Fruit fly (Drosophila melanogaster): ENCODE measurements around the gene CG32264.

Gene CG32264

dm6 chr3L:3771406-3771935 is 34.8 kb downstream of the CG32264 start (continued):
- peak; percentile 66 for TF ChIP-seq CG17829 (tag; optimal IDR thresholded peaks at IDR 0.05)
- TF ChIP-seq CG15011 (GFP tag; optimal IDR thresholded peaks at IDR 0.05) = peak; percentile 54
- no peak for TF ChIP-seq btn (GFP tag; optimal IDR thresholded peaks at IDR 0.05)
- peak; percentile 15 for TF ChIP-seq zfh2 (GFP tag; optimal IDR thresholded peaks at IDR 0.05)
- TF ChIP-seq CG6813 (GFP tag; optimal IDR thresholded peaks at IDR 0.05) = peak; percentile 68
- TF ChIP-seq CG31441 (GFP tag; IDR thresholded peaks at IDR 0.05) = peak; percentile 65
- TF ChIP-seq D19A (tag; optimal IDR thresholded peaks at IDR 0.05) = peak; percentile 52
- no peak; the same call in 1 of the 2 replicates for TF ChIP-seq CG9215 (GFP tag; IDR thresholded peaks at IDR 0.05)
- TF ChIP-seq dan (GFP tag; IDR thresholded peaks at IDR 0.05) = no peak
- TF ChIP-seq cato (GFP tag; optimal IDR thresholded peaks at IDR 0.05; ENCODE audit: borderline replicate concordance) = no peak
- peak; percentile 53 for TF ChIP-seq Sox100B (GFP tag; optimal IDR thresholded peaks at IDR 0.05)
- TF ChIP-seq CG12219 (GFP tag; optimal IDR thresholded peaks at IDR 0.05) = peak; percentile 50
- TF ChIP-seq pan (optimal IDR thresholded peaks at IDR 0.05) = no peak
- peak in 1 of 2 experiments; percentile 90 for TF ChIP-seq pan (GFP tag; optimal IDR thresholded peaks at IDR 0.05 in 1 of 2, IDR thresholded peaks at IDR 0.05 in 1 of 2)
- peak; percentile 82 for TF ChIP-seq CG18599 (GFP tag; optimal IDR thresholded peaks at IDR 0.05)
- TF ChIP-seq CG10321 (GFP tag; IDR thresholded peaks at IDR 0.05) = 0 out of 2 replicates have a peak, but pooled peaks have one; percentile 39
- TF ChIP-seq CG4424 (GFP tag; optimal IDR thresholded peaks at IDR 0.05) = peak; percentile 42
- no peak for TF ChIP-seq kni (GFP tag; optimal IDR thresholded peaks at IDR 0.05)
- TF ChIP-seq slbo (GFP tag; IDR thresholded peaks at IDR 0.05) = peak; percentile 94
- peak; percentile 18 for TF ChIP-seq CG10654 (GFP tag; optimal IDR thresholded peaks at IDR 0.05)
- no peak for TF ChIP-seq CG2199 (GFP tag; IDR thresholded peaks at IDR 0.05)
- peak; percentile 25 for TF ChIP-seq CG10979 (tag; optimal IDR thresholded peaks at IDR 0.05)
- TF ChIP-seq CG17328 (GFP tag; IDR thresholded peaks at IDR 0.05) = peak; percentile 43; the same call in 1 of the 2 replicates
- peak; percentile 48; the same call in 1 of the 2 replicates for TF ChIP-seq CG4360 (GFP tag; IDR thresholded peaks at IDR 0.05)
- peak; percentile 36 for TF ChIP-seq D19B (GFP tag; optimal IDR thresholded peaks at IDR 0.05)
- no peak for TF ChIP-seq mld (GFP tag; IDR thresholded peaks at IDR 0.05; ENCODE audit: partially characterized antibody)
- TF ChIP-seq Ravus (GFP tag; IDR thresholded peaks at IDR 0.05) = peak; percentile 64
- TF ChIP-seq Dll (GFP tag; IDR thresholded peaks at IDR 0.05; ENCODE audit: partially characterized antibody) = no peak
- TF ChIP-seq sisA (GFP tag; IDR thresholded peaks at IDR 0.05) = peak; percentile 76
- TF ChIP-seq Atf6 (GFP tag; IDR thresholded peaks at IDR 0.05) = peak; percentile 91
- no peak for TF ChIP-seq emc (GFP tag; optimal IDR thresholded peaks at IDR 0.05)
- peak; percentile 5 for TF ChIP-seq CG1602 (GFP tag; optimal IDR thresholded peaks at IDR 0.05)
- no peak for TF ChIP-seq aop (GFP tag; IDR thresholded peaks at IDR 0.05)
- TF ChIP-seq CG6683 (GFP tag; optimal IDR thresholded peaks at IDR 0.05) = peak; percentile 30
- TF ChIP-seq Chrac-16 (GFP tag; optimal IDR thresholded peaks at IDR 0.05) = peak; percentile 57
- TF ChIP-seq NC2β (GFP tag; optimal IDR thresholded peaks at IDR 0.05) = no peak
- no peak for TF ChIP-seq sc (optimal IDR thresholded peaks at IDR 0.05)
- TF ChIP-seq sc (GFP tag; optimal IDR thresholded peaks at IDR 0.05) = no peak
- no peak for TF ChIP-seq CG7786 (GFP tag; optimal IDR thresholded peaks at IDR 0.05)
- peak; percentile 79 for TF ChIP-seq CG14441 (GFP tag; IDR thresholded peaks at IDR 0.05)
- TF ChIP-seq MTF-1 (GFP tag; optimal IDR thresholded peaks at IDR 0.05; ENCODE audit: borderline replicate concordance) = no peak
- TF ChIP-seq CG32772 (GFP tag; IDR thresholded peaks at IDR 0.05) = peak; percentile 71
- no peak for TF ChIP-seq CG13287 (GFP tag; IDR thresholded peaks at IDR 0.05; ENCODE audit: partially characterized antibody)
- TF ChIP-seq seq (GFP tag; IDR thresholded peaks at IDR 0.05) = peak; percentile 75
- TF ChIP-seq pfk (GFP tag; optimal IDR thresholded peaks at IDR 0.05) = no peak
- TF ChIP-seq CG3838 (GFP tag; optimal IDR thresholded peaks at IDR 0.05) = no peak
- TF ChIP-seq E2f1 (GFP tag; IDR thresholded peaks at IDR 0.05) = peak; percentile 85
- peak; percentile 82 for TF ChIP-seq Fer1 (GFP tag; optimal IDR thresholded peaks at IDR 0.05)
- no peak for TF ChIP-seq schlank (tag; optimal IDR thresholded peaks at IDR 0.05)
- peak; percentile 70 for TF ChIP-seq CG10209 (GFP tag; optimal IDR thresholded peaks at IDR 0.05)
- TF ChIP-seq Ets65A (GFP tag) = no peak
